Fruit fly (Drosophila melanogaster) whole organism, embryonic: Measurements from ENCODE around the gene CG5938.

Source experiments
- B-H2 ChIP-seq: fragments of 200-800 bp; sonication (Bioruptor generic); optimal IDR thresholded peaks from 2 replicates; lab custom pipeline; 2018; ENCODE audit warnings: missing biosample characterization, mild to moderate bottlenecking, missing genetic modification characterization
- CG10979 ChIP-seq: fragments of 200-800 bp; sonication (Bioruptor generic); optimal IDR thresholded peaks from 2 replicates; lab custom pipeline; 2018; ENCODE audit warnings: missing biosample characterization, mild to moderate bottlenecking, missing genetic modification characterization, moderate library complexity
- CG11456 ChIP-seq: fragments of 200-800 bp; sonication (Bioruptor generic); IDR thresholded peaks from 3 replicates; pipeline ENCODE4 v1.3.6; 2022; ENCODE audit warnings: missing biosample characterization, missing genetic modification characterization
- CG14860 ChIP-seq: fragments of 200-800 bp; sonication (Bioruptor generic); IDR thresholded peaks from 3 replicates; pipeline ENCODE4 v1.3.6; 2022; ENCODE audit warnings: missing biosample characterization, missing genetic modification characterization; ENCODE audit not compliant: partially characterized antibody
- CG1647 ChIP-seq: fragments of 200-800 bp; sonication (Bioruptor generic); optimal IDR thresholded peaks from 3 replicates; lab custom pipeline; 2016; ENCODE audit warnings: missing biosample characterization, missing genetic modification characterization
- CG16815 ChIP-seq: fragments of 200-800 bp; sonication (Bioruptor generic); optimal IDR thresholded peaks from 3 replicates; lab custom pipeline; 2017; ENCODE audit warnings: missing biosample characterization, mild to moderate bottlenecking, missing genetic modification characterization
- CG16863 ChIP-seq: fragments of 200-800 bp; sonication (Bioruptor generic); optimal IDR thresholded peaks from 3 replicates; lab custom pipeline; 2016; ENCODE audit warnings: missing biosample characterization, missing genetic modification characterization
- CG3065 ChIP-seq: fragments of 200-800 bp; sonication (Bioruptor generic); optimal IDR thresholded peaks from 2 replicates; lab custom pipeline; 2016; ENCODE audit warnings: missing biosample characterization, missing genetic modification characterization
- CG4707 ChIP-seq: fragments of 200-800 bp; sonication (Bioruptor generic); optimal IDR thresholded peaks from 2 replicates; lab custom pipeline; 2018; ENCODE audit warnings: missing biosample characterization, mild to moderate bottlenecking, missing genetic modification characterization, moderate library complexity
- CG5245 ChIP-seq: fragments of 200-800 bp; sonication (Bioruptor generic); optimal IDR thresholded peaks from 3 replicates; lab custom pipeline; 2016; ENCODE audit warnings: missing biosample characterization, missing genetic modification characterization
- CG6175 ChIP-seq: fragments of 200-800 bp; sonication (Bioruptor generic); IDR thresholded peaks from 3 replicates; pipeline ENCODE4 v1.3.6; 2022; ENCODE audit warnings: missing biosample characterization, missing genetic modification characterization
- CG8944 ChIP-seq: fragments of 200-800 bp; sonication (Bioruptor generic); optimal IDR thresholded peaks from 3 replicates; lab custom pipeline; 2016; ENCODE audit warnings: missing biosample characterization, missing genetic modification characterization
- Nf-YB ChIP-seq: fragments of 200-800 bp; sonication (Bioruptor generic); optimal IDR thresholded peaks from 3 replicates; lab custom pipeline; 2019; ENCODE audit warnings: missing biosample characterization, mild to moderate bottlenecking, missing genetic modification characterization, moderate library complexity
- chm ChIP-seq: fragments of 200-800 bp; sonication (Bioruptor generic); IDR thresholded peaks from 2 replicates; pipeline ENCODE4 v1.3.6; 2022; ENCODE audit warnings: missing biosample characterization, missing genetic modification characterization
- ewg ChIP-seq: fragments of 200-800 bp; sonication (Bioruptor generic); optimal IDR thresholded peaks from 3 replicates; lab custom pipeline; 2017; ENCODE audit warnings: mild to moderate bottlenecking, missing biosample characterization, missing genetic modification reagents, missing genetic modification characterization
- inv ChIP-seq: fragments of 200-800 bp; sonication (Bioruptor generic); IDR thresholded peaks from 2 replicates; pipeline ENCODE4 v1.3.6; 2022; ENCODE audit warnings: missing biosample characterization, missing genetic modification characterization; ENCODE audit not compliant: partially characterized antibody
- phol ChIP-seq: fragments of 200-800 bp; sonication (Bioruptor generic); optimal IDR thresholded peaks from 3 replicates; lab custom pipeline; 2018; ENCODE audit warnings: missing biosample characterization, mild to moderate bottlenecking, missing genetic modification characterization, moderate library complexity
- trem ChIP-seq: fragments of 200-800 bp; optimal IDR thresholded peaks from 3 replicates; lab custom pipeline; 2019; ENCODE audit warnings: missing biosample characterization, mild to moderate bottlenecking, missing genetic modification characterization, moderate library complexity
- wdn ChIP-seq: fragments of 200-800 bp; sonication (Bioruptor generic); IDR thresholded peaks from 2 replicates; pipeline ENCODE4 v1.3.6; 2022; ENCODE audit warnings: missing biosample characterization, missing genetic modification characterization

CG5938 gene

DNA sequence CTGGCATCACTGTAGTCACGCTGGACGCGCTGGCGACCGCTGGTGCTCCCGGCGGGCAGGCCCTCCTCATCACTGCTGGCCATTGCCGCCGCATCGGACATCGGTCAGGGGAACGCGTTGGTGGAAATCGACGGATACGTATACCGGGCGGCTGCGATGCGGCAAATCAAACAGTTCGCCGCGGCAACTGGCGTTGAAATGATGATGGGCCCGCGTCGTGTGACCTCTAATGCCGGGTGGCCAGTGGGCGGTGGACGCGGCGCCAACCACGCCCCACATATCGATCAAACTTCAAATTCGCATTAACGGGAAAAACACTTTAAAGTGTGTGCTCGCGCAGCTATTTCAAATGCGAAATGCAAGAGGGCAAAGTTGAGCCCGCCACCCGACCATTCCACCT is 47.6 kb downstream of the CG5938 start, which contains the start of gene CG3339:
Gene CG3339 (minus strand): TSS at position 101 of the 400 bp plus-strand sequence.
- no peak for TF ChIP-seq CG16815
- TF ChIP-seq phol (tag; lab: Kevin White, UChicago) = no peak
- no peak for TF ChIP-seq CG16863
- no peak for TF ChIP-seq inv (GFP tag; lab: Robert Waterston, UW)
- TF ChIP-seq wdn (GFP tag; lab: Robert Waterston, UW) = no peak
- no peak for TF ChIP-seq trem (tag; lab: Kevin White, UChicago)
- TF ChIP-seq CG1647 (GFP tag; lab: Kevin White, UChicago) = no peak
- TF ChIP-seq CG10979 (tag; lab: Kevin White, UChicago) = no peak
- TF ChIP-seq CG4707 = no peak
- no peak for TF ChIP-seq B-H2 (GFP tag; lab: Kevin White, UChicago)
- no peak for TF ChIP-seq CG3065
- TF ChIP-seq chm = no peak
- TF ChIP-seq CG8944 (GFP tag; lab: Kevin White, UChicago) = no peak
- TF ChIP-seq ewg (GFP tag; lab: Kevin White, UChicago) = no peak
- TF ChIP-seq CG6175 = no peak
- no peak for TF ChIP-seq CG5245 (GFP tag; lab: Kevin White, UChicago)
- no peak for TF ChIP-seq Nf-YB (GFP tag; lab: Kevin White, UChicago)
- no peak for TF ChIP-seq CG11456 (GFP tag; lab: Robert Waterston, UW)
- TF ChIP-seq CG14860 (GFP tag; lab: Robert Waterston, UW) = no peak
